Fruit fly (Drosophila melanogaster): ENCODE data around the gene mtgo.

Gene mtgo

dm6 chr2L:16545772-16546171 lies 956 bp downstream of the mtgo start (continued):
- TF ChIP-seq Atf6 (GFP tag; IDR thresholded peaks at IDR 0.05) (peak; percentile 80), Hmr (GFP tag; optimal IDR thresholded peaks at IDR 0.05) (peak; percentile 85), sisA (GFP tag; IDR thresholded peaks at IDR 0.05) (no peak), pb (GFP tag; optimal IDR thresholded peaks at IDR 0.05) (no peak), dmrt11E (tag; optimal IDR thresholded peaks at IDR 0.05) (no peak), ranshi (GFP tag; IDR thresholded peaks at IDR 0.05) (peak; percentile 26; the same call in 1 of the 2 replicates), bbx (GFP tag; IDR thresholded peaks at IDR 0.05; ENCODE audit: partially characterized antibody) (no peak), fu2 (GFP tag; optimal IDR thresholded peaks at IDR 0.05) (peak; percentile 9), ssp (GFP tag; IDR thresholded peaks at IDR 0.05) (no peak), sens (GFP tag) (peak; percentile 89), hbn (GFP tag; IDR thresholded peaks at IDR 0.05; ENCODE audit: partially characterized antibody) (no peak), Dad (GFP tag; optimal IDR thresholded peaks at IDR 0.05) (peak; percentile 47), wdn (GFP tag; IDR thresholded peaks at IDR 0.05) (no peak), stc (GFP tag; IDR thresholded peaks at IDR 0.05) (peak; percentile 62), CG18619 (GFP tag; optimal IDR thresholded peaks at IDR 0.05) (peak; percentile 65), CG4820 (GFP tag; optimal IDR thresholded peaks at IDR 0.05) (peak; percentile 91), Sry-β (GFP tag; optimal IDR thresholded peaks at IDR 0.05) (no peak), Dip3 (GFP tag; optimal IDR thresholded peaks at IDR 0.05) (no peak), crp (GFP tag; optimal IDR thresholded peaks at IDR 0.05) (no peak), CG1792 (GFP tag; optimal IDR thresholded peaks at IDR 0.05) (no peak), CG8359 (GFP tag; optimal IDR thresholded peaks at IDR 0.05; ENCODE audit: borderline replicate concordance) (no peak), eyg (GFP tag; optimal IDR thresholded peaks at IDR 0.05) (peak; percentile 23), Meics (GFP tag; optimal IDR thresholded peaks at IDR 0.05) (peak; percentile 75), CG7786 (GFP tag; optimal IDR thresholded peaks at IDR 0.05) (peak; percentile 41), Stat92E (GFP tag; optimal IDR thresholded peaks at IDR 0.05) (no peak), gsb (GFP tag; IDR thresholded peaks at IDR 0.05) (no peak), CG13894 (tag; optimal IDR thresholded peaks at IDR 0.05) (peak; percentile 75), nmo (GFP tag; optimal IDR thresholded peaks at IDR 0.05) (peak; percentile 68), D (optimal IDR thresholded peaks at IDR 0.05) (no peak), D (GFP tag; optimal IDR thresholded peaks at IDR 0.05) (no peak), wek (GFP tag; optimal IDR thresholded peaks at IDR 0.05) (peak; percentile 44), Dref (GFP tag; IDR thresholded peaks at IDR 0.05) (no peak), gce (GFP tag; IDR thresholded peaks at IDR 0.05) (0 out of 3 replicates have a peak, but pooled peaks have one; percentile 62), D19B (GFP tag; optimal IDR thresholded peaks at IDR 0.05) (peak; percentile 30), Deaf1 (tag; optimal IDR thresholded peaks at IDR 0.05) (peak; percentile 57), ATbp (GFP tag; optimal IDR thresholded peaks at IDR 0.05) (peak; percentile 73), CG4404 (GFP tag; IDR thresholded peaks at IDR 0.05) (no peak), CG17385 (GFP tag; optimal IDR thresholded peaks at IDR 0.05) (peak; percentile 67), HHEX (GFP tag; optimal IDR thresholded peaks at IDR 0.05) (peak; percentile 46), CG8765 (GFP tag; IDR thresholded peaks at IDR 0.05) (no peak), Hand (GFP tag; optimal IDR thresholded peaks at IDR 0.05) (peak; percentile 78), Rfx (GFP tag; IDR thresholded peaks at IDR 0.05) (peak; percentile 64), CG1647 (GFP tag; optimal IDR thresholded peaks at IDR 0.05) (peak; percentile 60), Asciz (GFP tag; optimal IDR thresholded peaks at IDR 0.05) (peak; percentile 63), CG17361 (GFP tag; IDR thresholded peaks at IDR 0.05) (peak; percentile 57; the same call in 1 of the 3 replicates), maf-S (GFP tag; optimal IDR thresholded peaks at IDR 0.05) (peak; percentile 9), CG4617 (GFP tag; optimal IDR thresholded peaks at IDR 0.05; ENCODE audit: borderline replicate concordance) (no peak), zen (tag; optimal IDR thresholded peaks at IDR 0.05) (no peak), CG42726 (GFP tag; IDR thresholded peaks at IDR 0.05; ENCODE audit: partially characterized antibody) (no peak), CG10565 (GFP tag; optimal IDR thresholded peaks at IDR 0.05) (no peak), zfh2 (GFP tag; optimal IDR thresholded peaks at IDR 0.05) (peak; percentile 22)

All from whole organism, embryonic.